Worm (Caenorhabditis elegans) whole organism, late embryonic: ENCODE results near the gene srg-23.

Experiments
- C38D4.7 ChIP-seq: fragments of 200-800 bp; sonication (Bioruptor generic); optimal IDR thresholded peaks from 2 replicates; lab custom pipeline; 2018; ENCODE audit warnings: mild to moderate bottlenecking, missing genetic modification characterization, moderate library complexity, missing compliant biosample characterization
- F13H6.1 ChIP-seq: sonication (generic microtip); optimal IDR thresholded peaks from 2 replicates; lab custom pipeline; 2016; ENCODE audit warnings: missing genetic modification characterization, missing compliant biosample characterization
- ama-1 ChIP-seq: fragments of 150-350 bp; optimal IDR thresholded peaks from 2 replicates; lab custom pipeline; 2014
- ceh-18 ChIP-seq: sonication (generic microtip); optimal IDR thresholded peaks from 2 replicates; lab custom pipeline; 2016; ENCODE audit warnings: missing genetic modification characterization, missing compliant biosample characterization
- dve-1 ChIP-seq: sonication (generic microtip); optimal IDR thresholded peaks from 2 replicates; lab custom pipeline; 2017; ENCODE audit warnings: antibody characterized with exemption, mild to moderate bottlenecking, missing genetic modification characterization, missing compliant biosample characterization
- elt-2 ChIP-seq: sonication (generic microtip); optimal IDR thresholded peaks from 2 replicates; lab custom pipeline; 2016; ENCODE audit warnings: missing genetic modification reagents, missing genetic modification characterization, missing compliant biosample characterization
- fax-1 ChIP-seq: sonication (generic microtip); optimal IDR thresholded peaks from 2 replicates; lab custom pipeline; 2016; ENCODE audit warnings: missing genotype, missing genetic modification characterization, missing compliant biosample characterization
- gmeb-2 ChIP-seq: sonication (generic microtip); optimal IDR thresholded peaks from 2 replicates; lab custom pipeline; 2016; ENCODE audit warnings: missing genetic modification characterization, inconsistent platforms, missing compliant biosample characterization
- lim-6 ChIP-seq: sonication (generic microtip); optimal IDR thresholded peaks from 2 replicates; lab custom pipeline; 2016; ENCODE audit warnings: missing genetic modification characterization, missing compliant biosample characterization
- nhr-232 ChIP-seq: sonication (generic microtip); optimal IDR thresholded peaks from 2 replicates; lab custom pipeline; 2016; ENCODE audit warnings: missing genetic modification characterization, missing compliant biosample characterization
- tbx-2 ChIP-seq: sonication (generic microtip); optimal IDR thresholded peaks from 2 replicates; lab custom pipeline; 2016; ENCODE audit warnings: missing genetic modification characterization, missing compliant biosample characterization

ce11 chrII:3063366-3063765 lies 32.6 kb downstream of the srg-23 start:
- TF ChIP-seq gmeb-2 (tag; lab: Kevin White, UChicago) = no peak
- TF ChIP-seq tbx-2 (tag; lab: Kevin White, UChicago) = no peak
- no peak for TF ChIP-seq dve-1
- TF ChIP-seq C38D4.7 (GFP tag; lab: Kevin White, UChicago) = no peak
- TF ChIP-seq ceh-18 (tag; lab: Kevin White, UChicago) = no peak
- no peak for TF ChIP-seq fax-1
- TF ChIP-seq elt-2 (tag; lab: Kevin White, UChicago) = no peak
- no peak for TF ChIP-seq F13H6.1 (tag; lab: Kevin White, UChicago)
- TF ChIP-seq ama-1 (lab: Kevin White, UChicago) = no peak
- no peak for TF ChIP-seq lim-6 (tag; lab: Kevin White, UChicago)
- TF ChIP-seq nhr-232 = no peak
